Worm (Caenorhabditis elegans) whole organism, late embryonic: ENCODE measurements around the gene Y24D9A.6.

Experiments used
- ama-1 ChIP-seq: fragments of 150-350 bp; optimal IDR thresholded peaks from 2 replicates; lab custom pipeline; 2014
- fkh-10 ChIP-seq: fragments of 150-350 bp; optimal IDR thresholded peaks from 2 replicates; lab custom pipeline; 2014; ENCODE audit warnings: missing biosample characterization, missing genetic modification reagents, missing genetic modification characterization
- fkh-6 ChIP-seq: sonication (generic microtip); optimal IDR thresholded peaks from 2 replicates; lab custom pipeline; 2016; ENCODE audit warnings: missing genetic modification characterization, missing compliant biosample characterization
- lim-6 ChIP-seq: sonication (generic microtip); optimal IDR thresholded peaks from 2 replicates; lab custom pipeline; 2016; ENCODE audit warnings: missing genetic modification characterization, missing compliant biosample characterization
- ztf-16 ChIP-seq: sonication (generic microtip); optimal IDR thresholded peaks from 2 replicates; lab custom pipeline; 2017; ENCODE audit warnings: missing genetic modification characterization, missing compliant biosample characterization

DNA sequence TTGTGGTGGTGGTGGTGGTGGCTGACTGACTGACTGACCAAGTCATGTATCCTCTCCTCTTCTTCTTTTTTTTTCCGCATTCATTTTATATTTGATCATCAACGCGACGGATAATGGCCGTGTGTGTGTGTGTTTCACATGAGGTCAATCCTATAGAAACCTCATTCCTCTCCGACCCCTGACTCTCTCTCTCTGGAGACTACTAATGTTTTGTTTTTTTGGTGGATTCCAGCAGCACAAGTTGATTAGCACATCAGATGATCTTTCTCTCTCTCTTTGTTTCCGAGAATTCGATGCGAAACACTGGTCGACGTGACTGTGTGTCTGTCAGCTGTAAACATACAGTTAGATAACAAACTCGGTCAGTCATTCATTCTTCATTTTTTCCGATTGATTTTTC, 4.9 kb upstream of the Y24D9A.6 start, which contains the start of gene Y24D9A.7:
- TF ChIP-seq lim-6 (tag; lab: Kevin White, UChicago) (no peak), ama-1 (lab: Kevin White, UChicago) (no peak), fkh-6 (no peak), ztf-16 (tag; lab: Kevin White, UChicago) (no peak), fkh-10 (GFP tag; lab: Kevin White, UChicago) (no peak)
